Worm (Caenorhabditis elegans): ENCODE data around the gene Y97E10AL.1.

Gene Y97E10AL.1

ce11 chrV:8022040-8022439 lies 36.1 kb downstream of the Y97E10AL.1 start, which contains the start of gene ech-3:
ech-3 (plus strand) TSS chrV:8022217.
- TF ChIP-seq pha-4 (tag; optimal IDR thresholded peaks at IDR 0.05), result peak; percentile 51
- TF ChIP-seq nhr-23 (tag; optimal IDR thresholded peaks at IDR 0.05), result no peak
- TF ChIP-seq nhr-237 (tag; optimal IDR thresholded peaks at IDR 0.05), result no peak
- peak; percentile 39 for TF ChIP-seq elt-2 (tag; optimal IDR thresholded peaks at IDR 0.05)
- no peak for TF ChIP-seq daf-12 (tag; optimal IDR thresholded peaks at IDR 0.05)
- peak; percentile 75 for TF ChIP-seq ceh-28 (tag; optimal IDR thresholded peaks at IDR 0.05)
- TF ChIP-seq pqm-1 (tag; optimal IDR thresholded peaks at IDR 0.05), result peak; percentile 21

ce11 chrV:8024752-8025151 lies 38.8 kb downstream of the Y97E10AL.1 start, which contains the start of gene F43H9.3:
F43H9.3 (minus strand) TSS chrV:8024940.
- TF ChIP-seq hmg-11 (tag; optimal IDR thresholded peaks at IDR 0.05), result peak; percentile 18
- TF ChIP-seq pha-4 (tag; optimal IDR thresholded peaks at IDR 0.05), result peak; percentile 30
- TF ChIP-seq R02D3.7 (tag; optimal IDR thresholded peaks at IDR 0.05), result peak; percentile 89
- peak; percentile 2 for TF ChIP-seq lin-15B (tag; optimal IDR thresholded peaks at IDR 0.05)
- TF ChIP-seq unc-39 (tag; optimal IDR thresholded peaks at IDR 0.05), result no peak
- TF ChIP-seq nfya-1 (tag; optimal IDR thresholded peaks at IDR 0.05; ENCODE audit: insufficient read depth), result peak; percentile 28

- TF ChIP-seq nfya-1 (tag; optimal IDR thresholded peaks at IDR 0.05; ENCODE audit: insufficient read depth), result no peak
- peak; percentile 2 for TF ChIP-seq nhr-43 (tag; optimal IDR thresholded peaks at IDR 0.05; ENCODE audit: poor library complexity, severe bottlenecking)
- TF ChIP-seq pha-4 (tag; optimal IDR thresholded peaks at IDR 0.05), result no peak
- peak; percentile 80 for TF ChIP-seq elt-1 (tag; optimal IDR thresholded peaks at IDR 0.05)
- peak; percentile 3 for TF ChIP-seq nhr-25 (tag; optimal IDR thresholded peaks at IDR 0.05)
Measured at ce11 chrV:8025259-8025658, 39.3 kb downstream of the Y97E10AL.1 start.

- TF ChIP-seq unc-62 (GFP tag; optimal IDR thresholded peaks at IDR 0.05) (no peak), nhr-23 (tag; optimal IDR thresholded peaks at IDR 0.05) (peak; percentile 28), fos-1 (tag; optimal IDR thresholded peaks at IDR 0.05) (no peak), snpc-4 (tag; optimal IDR thresholded peaks at IDR 0.05) (no peak), nhr-43 (tag; optimal IDR thresholded peaks at IDR 0.05; ENCODE audit: poor library complexity, severe bottlenecking) (peak; percentile 85), elt-3 (tag; optimal IDR thresholded peaks at IDR 0.05) (peak in 1 of 3 experiments; percentile 10), tbx-2 (tag; optimal IDR thresholded peaks at IDR 0.05) (no peak), nhr-28 (tag; optimal IDR thresholded peaks at IDR 0.05) (no peak), mdl-1 (tag; optimal IDR thresholded peaks at IDR 0.05) (peak; percentile 49), ZK546.5 (tag; optimal IDR thresholded peaks at IDR 0.05) (no peak), pha-4 (tag; optimal IDR thresholded peaks at IDR 0.05) (no peak), R02D3.7 (tag; optimal IDR thresholded peaks at IDR 0.05) (no peak), jun-1 (tag; optimal IDR thresholded peaks at IDR 0.05) (no peak)
Measured at ce11 chrV:8026343-8026742, 40.4 kb downstream of the Y97E10AL.1 start, which contains the start of gene F43H9.4. F43H9.4 (plus strand) TSS chrV:8026708.

- TF ChIP-seq nhr-43 (tag; optimal IDR thresholded peaks at IDR 0.05; ENCODE audit: poor library complexity, severe bottlenecking), result peak; percentile 21
- no peak for TF ChIP-seq skn-1 (tag; optimal IDR thresholded peaks at IDR 0.05)
- no peak for TF ChIP-seq sea-2 (GFP tag; optimal IDR thresholded peaks at IDR 0.05)
- TF ChIP-seq elt-3 (tag; optimal IDR thresholded peaks at IDR 0.05), result peak in 1 of 3 experiments; percentile 78
- no peak for TF ChIP-seq mml-1 (tag; optimal IDR thresholded peaks at IDR 0.05)
- no peak for TF ChIP-seq nhr-76 (tag; optimal IDR thresholded peaks at IDR 0.05)
- TF ChIP-seq elt-1 (tag; optimal IDR thresholded peaks at IDR 0.05), result peak; percentile 16
- TF ChIP-seq fkh-10 (GFP tag; optimal IDR thresholded peaks at IDR 0.05), result no peak
Measured at ce11 chrV:8027429-8028142, 41.6 kb downstream of the Y97E10AL.1 start.

- peak; percentile 57 for TF ChIP-seq nhr-43 (tag; optimal IDR thresholded peaks at IDR 0.05; ENCODE audit: poor library complexity, severe bottlenecking)
- no peak for TF ChIP-seq nhr-76 (tag; optimal IDR thresholded peaks at IDR 0.05)
- no peak for TF ChIP-seq ztf-4 (tag; optimal IDR thresholded peaks at IDR 0.05)
- no peak for TF ChIP-seq ceh-9 (tag; optimal IDR thresholded peaks at IDR 0.05)
- no peak for TF ChIP-seq aly-2 (tag; optimal IDR thresholded peaks at IDR 0.05)
- no peak for TF ChIP-seq zag-1 (tag; optimal IDR thresholded peaks at IDR 0.05)
Measured at ce11 chrV:8028825-8029489, 43.0 kb downstream of the Y97E10AL.1 start, which contains the start of gene oma-2. oma-2 (plus strand) TSS chrV:8029439.

All from whole organism, L3 larva.